Worm (Caenorhabditis elegans): ENCODE measurements around the gene mig-39.

The mig-39 gene

ce11 chrIII:8426271-8426670 lies 40.6 kb upstream of the mig-39 start, which contains the start of gene cec-1:
cec-1 (plus strand) TSS chrIII:8426333.
- TF ChIP-seq dmd-4 (tag; optimal IDR thresholded peaks at IDR 0.05; ENCODE audit: borderline replicate concordance) (no peak), unc-42 (tag; optimal IDR thresholded peaks at IDR 0.05) (peak; percentile 55), Y22D7AL.16 (tag; optimal IDR thresholded peaks at IDR 0.05) (no peak), lim-6 (tag; optimal IDR thresholded peaks at IDR 0.05) (no peak), K09A11.1 (tag; optimal IDR thresholded peaks at IDR 0.05; ENCODE audit: insufficient read depth) (no peak), ahr-1 (tag; optimal IDR thresholded peaks at IDR 0.05) (no peak), tbx-2 (tag; optimal IDR thresholded peaks at IDR 0.05) (no peak)

DNA sequence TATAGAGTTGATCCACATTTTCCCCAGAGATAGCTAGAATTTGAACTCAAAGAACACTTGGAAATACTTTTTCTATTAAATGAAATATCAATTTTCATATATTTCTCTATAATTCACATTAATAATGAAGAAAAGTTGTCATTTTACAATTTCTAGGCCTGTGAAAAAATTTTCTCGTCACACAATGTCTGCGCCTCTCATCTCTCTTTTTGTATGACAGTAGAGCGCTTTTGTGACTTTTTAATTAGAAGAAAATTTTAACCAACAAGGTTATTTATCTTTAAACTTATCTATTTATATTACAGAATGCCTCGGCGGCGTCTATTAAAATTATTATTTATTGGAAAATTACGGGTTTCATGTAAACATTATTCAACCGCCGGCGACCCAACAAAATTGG lies 37.8 kb upstream of the mig-39 start, which contains the start of gene ZK1236.1:
ZK1236.1 (plus strand) TSS at position 263 of the 400 bp plus-strand sequence.
- TF ChIP-seq C08G9.2 (tag; optimal IDR thresholded peaks at IDR 0.05) (no peak), fkh-10 (GFP tag; optimal IDR thresholded peaks at IDR 0.05) (no peak), hlh-6 (tag; optimal IDR thresholded peaks at IDR 0.05) (no peak), ahr-1 (tag; optimal IDR thresholded peaks at IDR 0.05) (no peak), dve-1 (tag; optimal IDR thresholded peaks at IDR 0.05) (no peak), ceh-2 (tag; optimal IDR thresholded peaks at IDR 0.05) (no peak), ceh-19 (GFP tag; optimal IDR thresholded peaks at IDR 0.05) (no peak), nfya-1 (tag; optimal IDR thresholded peaks at IDR 0.05) (no peak), K02D7.2 (tag; optimal IDR thresholded peaks at IDR 0.05) (no peak), dmd-4 (tag; optimal IDR thresholded peaks at IDR 0.05; ENCODE audit: borderline replicate concordance) (no peak), sox-4 (tag; optimal IDR thresholded peaks at IDR 0.05) (no peak), hlh-8 (tag; optimal IDR thresholded peaks at IDR 0.05) (no peak), pax-1 (tag; optimal IDR thresholded peaks at IDR 0.05) (no peak), unc-42 (tag; optimal IDR thresholded peaks at IDR 0.05) (no peak), rnt-1 (tag; optimal IDR thresholded peaks at IDR 0.05) (no peak), fkh-6 (tag; optimal IDR thresholded peaks at IDR 0.05) (no peak), ceh-24 (tag; optimal IDR thresholded peaks at IDR 0.05) (no peak), ttx-3 (tag; optimal IDR thresholded peaks at IDR 0.05) (no peak)

- TF ChIP-seq pqm-1 (tag; optimal IDR thresholded peaks at IDR 0.05) (no peak), unc-42 (tag; optimal IDR thresholded peaks at IDR 0.05) (no peak)
These were observed 37.3 kb upstream of the mig-39 start for ce11 chrIII:8429497-8429896.

DNA sequence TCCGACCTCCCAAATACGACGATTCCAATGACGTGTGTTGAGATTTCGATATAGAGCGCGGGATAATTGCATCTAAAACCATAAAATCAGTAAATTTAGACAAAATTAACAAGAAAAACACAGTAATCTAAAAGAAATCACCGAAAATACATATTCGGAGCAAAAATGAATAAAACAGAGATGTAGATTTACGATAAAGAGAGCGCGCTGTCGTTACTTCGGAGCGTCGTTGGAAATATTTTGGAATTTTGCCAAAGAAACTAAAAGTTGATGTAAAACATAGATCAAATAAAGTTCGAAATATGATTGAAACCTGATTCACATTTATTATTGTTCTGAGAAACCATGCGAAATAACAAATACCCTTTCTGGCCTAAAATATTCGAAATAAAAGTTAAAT lies 34.7 kb upstream of the mig-39 start, which contains the start of gene ZK1236.5:
ZK1236.5 (minus strand) TSS at position 72 of the 400 bp plus-strand sequence.
- peak; percentile 26 for TF ChIP-seq nfya-1 (tag; optimal IDR thresholded peaks at IDR 0.05)
- TF ChIP-seq pros-1 (tag; optimal IDR thresholded peaks at IDR 0.05) = no peak
- TF ChIP-seq ceh-18 (tag; optimal IDR thresholded peaks at IDR 0.05) = no peak

DNA sequence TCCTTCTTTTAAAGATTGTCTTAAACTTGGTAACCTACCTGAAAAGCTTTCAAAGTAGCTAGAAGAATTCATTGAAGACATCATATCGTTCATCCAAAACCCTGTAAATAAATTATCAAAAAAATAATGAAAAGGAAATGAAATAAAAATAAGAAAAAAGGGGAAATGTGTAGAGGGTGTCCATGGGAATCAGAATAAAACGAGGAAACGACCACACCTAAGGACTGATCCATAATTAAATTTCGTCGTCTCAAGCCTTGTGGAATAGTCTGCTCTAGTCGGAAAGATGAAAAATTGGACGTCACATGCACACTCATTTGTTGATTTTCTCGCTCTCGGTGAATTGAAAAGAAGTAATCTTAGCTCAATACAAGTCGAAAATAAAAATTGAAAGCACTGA lies 31.8 kb upstream of the mig-39 start, which contains the start of gene ZK1236.9:
ZK1236.9 (minus strand) TSS at position 101 of the 400 bp plus-strand sequence.
- TF ChIP-seq unc-3 (GFP tag; conservative IDR thresholded peaks at IDR 0.05) (no peak), unc-3 (tag; optimal IDR thresholded peaks at IDR 0.05) (no peak), sdc-2 (tag; optimal IDR thresholded peaks at IDR 0.05) (no peak), pax-1 (tag; optimal IDR thresholded peaks at IDR 0.05) (no peak), ztf-16 (tag; optimal IDR thresholded peaks at IDR 0.05) (no peak), ceh-31 (tag; optimal IDR thresholded peaks at IDR 0.05) (no peak), lim-6 (tag; optimal IDR thresholded peaks at IDR 0.05) (no peak), ceh-18 (tag; optimal IDR thresholded peaks at IDR 0.05) (no peak), ceh-14 (tag; optimal IDR thresholded peaks at IDR 0.05) (no peak), ceh-19 (GFP tag; optimal IDR thresholded peaks at IDR 0.05) (no peak), nhr-232 (tag; optimal IDR thresholded peaks at IDR 0.05) (no peak), npax-4 (tag; optimal IDR thresholded peaks at IDR 0.05) (no peak), pqm-1 (tag; optimal IDR thresholded peaks at IDR 0.05) (no peak), elt-4 (tag; optimal IDR thresholded peaks at IDR 0.05) (no peak), pha-2 (tag; optimal IDR thresholded peaks at IDR 0.05) (no peak), ceh-9 (tag; optimal IDR thresholded peaks at IDR 0.05) (no peak), ttx-3 (tag; optimal IDR thresholded peaks at IDR 0.05) (no peak), ceh-6 (GFP tag; optimal IDR thresholded peaks at IDR 0.05) (no peak), ceh-34 (tag; optimal IDR thresholded peaks at IDR 0.05) (no peak)

Data from whole organism, late embryonic.